Fruit fly (Drosophila melanogaster): ENCODE data around the gene CG8773.

Gene CG8773

dm6 chr3R:13305318-13305899 is 10.9 kb downstream of the CG8773 start:
- TF ChIP-seq CG32767 (GFP tag; IDR thresholded peaks at IDR 0.05): peak; percentile 13; the same call in 1 of the 2 replicates
- no peak for TF ChIP-seq Fer1 (GFP tag; optimal IDR thresholded peaks at IDR 0.05)
- TF ChIP-seq CG6689 (GFP tag; IDR thresholded peaks at IDR 0.05): 0 out of 2 replicates have a peak, but pooled peaks have one; percentile 51
- TF ChIP-seq CG17361 (GFP tag; IDR thresholded peaks at IDR 0.05): peak; percentile 88; the same call in 2 of the 3 replicates
- TF ChIP-seq CG34376 (GFP tag; optimal IDR thresholded peaks at IDR 0.05): no peak
- peak; percentile 79 for TF ChIP-seq dmrt11E (tag; optimal IDR thresholded peaks at IDR 0.05)
- TF ChIP-seq HLHmδ (GFP tag; optimal IDR thresholded peaks at IDR 0.05): no peak
- TF ChIP-seq CG13775 (GFP tag; optimal IDR thresholded peaks at IDR 0.05): peak; percentile 3
- no peak for TF ChIP-seq CG4707 (GFP tag; optimal IDR thresholded peaks at IDR 0.05)
- peak; percentile 40 for TF ChIP-seq Hr3 (GFP tag; optimal IDR thresholded peaks at IDR 0.05)
- TF ChIP-seq pzg (GFP tag; optimal IDR thresholded peaks at IDR 0.05): no peak
- TF ChIP-seq CG5245 (GFP tag; optimal IDR thresholded peaks at IDR 0.05): peak; percentile 9
- no peak for TF ChIP-seq Fer2 (tag; optimal IDR thresholded peaks at IDR 0.05)
- TF ChIP-seq CG18262 (tag; optimal IDR thresholded peaks at IDR 0.05): peak; percentile 85
- peak; percentile 72 for TF ChIP-seq CG2678 (tag; optimal IDR thresholded peaks at IDR 0.05)
- TF ChIP-seq tna (GFP tag; IDR thresholded peaks at IDR 0.05; ENCODE audit: partially characterized antibody): no peak
- TF ChIP-seq gfzf (GFP tag; optimal IDR thresholded peaks at IDR 0.05): no peak
- TF ChIP-seq MESR4 (GFP tag; optimal IDR thresholded peaks at IDR 0.05): no peak
- no peak for TF ChIP-seq CG3281 (GFP tag; optimal IDR thresholded peaks at IDR 0.05)
- peak; percentile 28 for TF ChIP-seq CG1233 (GFP tag; optimal IDR thresholded peaks at IDR 0.05)
- TF ChIP-seq dm (GFP tag; optimal IDR thresholded peaks at IDR 0.05): no peak
- peak in 1 of 2 experiments; percentile 36 for TF ChIP-seq dpn (GFP tag; optimal IDR thresholded peaks at IDR 0.05)
- peak; percentile 68 for TF ChIP-seq CG17829 (tag; optimal IDR thresholded peaks at IDR 0.05)
- no peak for TF ChIP-seq ab (GFP tag; optimal IDR thresholded peaks at IDR 0.05)
- TF ChIP-seq CG14965 (GFP tag; optimal IDR thresholded peaks at IDR 0.05; ENCODE audit: borderline replicate concordance): no peak
- no peak for TF ChIP-seq sc (optimal IDR thresholded peaks at IDR 0.05)
- peak; percentile 61 for TF ChIP-seq sc (GFP tag; optimal IDR thresholded peaks at IDR 0.05)
- TF ChIP-seq CG7839 (tag; optimal IDR thresholded peaks at IDR 0.05): peak; percentile 64
- peak in 1 of 2 experiments; percentile 81 for TF ChIP-seq bsh (GFP tag; optimal IDR thresholded peaks at IDR 0.05)
- no peak for TF ChIP-seq CG15011 (GFP tag; optimal IDR thresholded peaks at IDR 0.05)
- peak; percentile 65 for TF ChIP-seq fd96Cb (tag; optimal IDR thresholded peaks at IDR 0.05)
- no peak for TF ChIP-seq CrebB (tag; optimal IDR thresholded peaks at IDR 0.05)
- no peak for TF ChIP-seq sob (GFP tag; IDR thresholded peaks at IDR 0.05)
- TF ChIP-seq yki (optimal IDR thresholded peaks at IDR 0.05): no peak
- TF ChIP-seq lola (GFP tag; optimal IDR thresholded peaks at IDR 0.05): peak in 1 of 3 experiments; percentile 90
- peak; percentile 86 for TF ChIP-seq CG10979 (tag; optimal IDR thresholded peaks at IDR 0.05)
- no peak for TF ChIP-seq CG11696 (GFP tag; IDR thresholded peaks at IDR 0.05)
- TF ChIP-seq wor (GFP tag; IDR thresholded peaks at IDR 0.05): no peak
- peak; percentile 20; the same call in 1 of the 2 replicates for TF ChIP-seq lmd (GFP tag; IDR thresholded peaks at IDR 0.05)
- peak; percentile 69 for TF ChIP-seq CG4424 (GFP tag; optimal IDR thresholded peaks at IDR 0.05)
- TF ChIP-seq PHDP (tag; optimal IDR thresholded peaks at IDR 0.05): peak; percentile 64
- no peak for TF ChIP-seq Nf-YC (tag; optimal IDR thresholded peaks at IDR 0.05)
- TF ChIP-seq CG1602 (GFP tag; optimal IDR thresholded peaks at IDR 0.05): peak; percentile 30
- TF ChIP-seq gem (tag; optimal IDR thresholded peaks at IDR 0.05): peak; percentile 82
- TF ChIP-seq CG11695 (GFP tag; IDR thresholded peaks at IDR 0.05): no peak
- TF ChIP-seq CG14667 (GFP tag; IDR thresholded peaks at IDR 0.05): no peak
- no peak for TF ChIP-seq ems (GFP tag; optimal IDR thresholded peaks at IDR 0.05)
- TF ChIP-seq CHES-1-like (GFP tag; optimal IDR thresholded peaks at IDR 0.05): no peak
- no peak for TF ChIP-seq Dll (GFP tag; IDR thresholded peaks at IDR 0.05; ENCODE audit: partially characterized antibody)
- TF ChIP-seq CG2712 (tag; optimal IDR thresholded peaks at IDR 0.05): peak; percentile 84

All from whole organism, embryonic.